Worm (Caenorhabditis elegans) whole organism, young adult: Measurements from ENCODE around the gene C16D9.8.

Experiments used
- B0019.2 ChIP-seq: fragments of 200-800 bp; sonication (Bioruptor generic); conservative IDR thresholded peaks from 2 replicates; pipeline ENCODE4 v1.3.6; 2022; ENCODE audit warnings: missing genetic modification reagents, missing genetic modification characterization, missing compliant biosample characterization
- D2030.7 ChIP-seq: fragments of 200-800 bp; sonication (Bioruptor generic); IDR thresholded peaks from 2 replicates; pipeline ENCODE4 v1.3.6; 2022; ENCODE audit warnings: missing genetic modification reagents, missing genetic modification characterization, missing compliant biosample characterization
- F22D6.2 ChIP-seq: sonication (generic microtip); optimal IDR thresholded peaks from 2 replicates; lab custom pipeline; 2016; ENCODE audit warnings: mild to moderate bottlenecking, missing genetic modification characterization, missing compliant biosample characterization
- F23B12.7 ChIP-seq: sonication (generic microtip); optimal IDR thresholded peaks from 2 replicates; lab custom pipeline; 2017; ENCODE audit warnings: missing genetic modification characterization, mild to moderate bottlenecking, missing compliant biosample characterization, antibody characterized with exemption, moderate library complexity; ENCODE audit not compliant: insufficient read depth
- F49E8.2 ChIP-seq: sonication (generic microtip); optimal IDR thresholded peaks from 3 replicates; lab custom pipeline; 2017; ENCODE audit warnings: missing genetic modification characterization, mild to moderate bottlenecking, missing compliant biosample characterization, antibody characterized with exemption, moderate library complexity; ENCODE audit not compliant: insufficient read depth
- F55B11.4 ChIP-seq: sonication (generic microtip); optimal IDR thresholded peaks from 2 replicates; lab custom pipeline; 2016; ENCODE audit warnings: missing compliant biosample characterization, missing genetic modification characterization, borderline replicate concordance; ENCODE audit not compliant: insufficient read depth
- K12H6.12 ChIP-seq: fragments of 200-800 bp; sonication (Bioruptor generic); optimal IDR thresholded peaks from 2 replicates; lab custom pipeline; 2018; ENCODE audit warnings: mild to moderate bottlenecking, missing genetic modification characterization, missing compliant biosample characterization
- Y56A3A.18 ChIP-seq: fragments of 200-800 bp; sonication (Bioruptor generic); IDR thresholded peaks from 2 replicates; pipeline ENCODE4 v1.3.6; 2022; ENCODE audit warnings: missing genetic modification reagents, missing genetic modification characterization, missing compliant biosample characterization
- Y95B8A.8 ChIP-seq: fragments of 200-800 bp; sonication (Bioruptor generic); IDR thresholded peaks from 2 replicates; pipeline ENCODE4 v1.3.6; 2022; ENCODE audit warnings: missing genetic modification reagents, missing genetic modification characterization, missing compliant biosample characterization
- ZK185.1 ChIP-seq: sonication (generic microtip); optimal IDR thresholded peaks from 2 replicates; lab custom pipeline; 2016; ENCODE audit warnings: mild to moderate bottlenecking, missing genetic modification characterization, missing compliant biosample characterization; ENCODE audit not compliant: poor library complexity, severe bottlenecking
- akir-1 ChIP-seq: fragments of 200-800 bp; sonication (Bioruptor generic); optimal IDR thresholded peaks from 2 replicates; lab custom pipeline; 2018; ENCODE audit warnings: mild to moderate bottlenecking, missing genetic modification characterization, moderate library complexity, missing compliant biosample characterization
- aptf-2 ChIP-seq: fragments of 200-800 bp; sonication (Bioruptor generic); conservative IDR thresholded peaks from 2 replicates; pipeline ENCODE4 v1.3.6; 2022; ENCODE audit warnings: missing genetic modification reagents, missing genetic modification characterization, missing compliant biosample characterization
- aptf-3 ChIP-seq: fragments of 200-800 bp; sonication (Bioruptor generic); IDR thresholded peaks from 2 replicates; pipeline ENCODE4 v1.3.6; 2022; ENCODE audit warnings: missing genetic modification characterization, missing compliant biosample characterization
- atf-7 ChIP-seq: sonication (generic microtip); optimal IDR thresholded peaks from 2 replicates; lab custom pipeline; 2017; ENCODE audit warnings: mild to moderate bottlenecking, missing genetic modification characterization, missing compliant biosample characterization
- attf-3 ChIP-seq: fragments of 200-800 bp; sonication (Bioruptor generic); conservative IDR thresholded peaks from 2 replicates; pipeline ENCODE4 v1.3.6; 2022; ENCODE audit warnings: missing genetic modification reagents, missing genetic modification characterization, missing compliant biosample characterization
- bed-1 ChIP-seq: fragments of 200-800 bp; sonication (Bioruptor generic); IDR thresholded peaks from 2 replicates; pipeline ENCODE4 v1.3.6; 2022; ENCODE audit warnings: missing genetic modification reagents, missing genetic modification characterization, missing compliant biosample characterization
- cebp-2 ChIP-seq: fragments of 200-800 bp; sonication (Bioruptor generic); IDR thresholded peaks from 2 replicates; pipeline ENCODE4 v1.3.6; 2022; ENCODE audit warnings: missing genetic modification characterization, missing compliant biosample characterization
- ceh-100 ChIP-seq: fragments of 200-800 bp; sonication (Bioruptor generic); IDR thresholded peaks from 2 replicates; pipeline ENCODE4 v1.3.6; 2022; ENCODE audit warnings: missing genetic modification reagents, missing genetic modification characterization, missing compliant biosample characterization
- ceh-27 ChIP-seq: fragments of 200-800 bp; sonication (Bioruptor generic); optimal IDR thresholded peaks from 2 replicates; lab custom pipeline; 2018; ENCODE audit warnings: mild to moderate bottlenecking, missing genetic modification characterization, moderate library complexity, missing compliant biosample characterization
- die-1 ChIP-seq: sonication (generic microtip); optimal IDR thresholded peaks from 2 replicates; lab custom pipeline; 2016; ENCODE audit warnings: missing genotype, mild to moderate bottlenecking, missing genetic modification characterization, missing compliant biosample characterization
- efl-1 ChIP-seq: fragments of 150-350 bp; optimal IDR thresholded peaks from 2 replicates; lab custom pipeline; 2014; ENCODE audit warnings: missing biosample characterization, missing genetic modification reagents, missing genetic modification characterization
- egl-18 ChIP-seq: fragments of 200-800 bp; sonication (Bioruptor generic); IDR thresholded peaks from 2 replicates; pipeline ENCODE4 v1.3.6; 2022; ENCODE audit warnings: missing genetic modification reagents, missing genetic modification characterization, missing compliant biosample characterization
- egrh-3 ChIP-seq: fragments of 200-800 bp; sonication (Bioruptor generic); IDR thresholded peaks from 2 replicates; pipeline ENCODE4 v1.3.6; 2022; ENCODE audit warnings: missing genetic modification reagents, missing genetic modification characterization, missing compliant biosample characterization
- ets-4 ChIP-seq: fragments of 200-800 bp; sonication (Bioruptor generic); optimal IDR thresholded peaks from 2 replicates; lab custom pipeline; 2018; ENCODE audit warnings: mild to moderate bottlenecking, missing genetic modification characterization, missing compliant biosample characterization
- gei-17 ChIP-seq: fragments of 200-800 bp; sonication (Bioruptor generic); optimal IDR thresholded peaks from 2 replicates; lab custom pipeline; 2018; ENCODE audit warnings: mild to moderate bottlenecking, missing genetic modification characterization, missing compliant biosample characterization
- hmg-1.2 ChIP-seq: fragments of 200-800 bp; sonication (Bioruptor generic); IDR thresholded peaks from 2 replicates; pipeline ENCODE4 v1.3.6; 2022; ENCODE audit warnings: missing genetic modification reagents, missing genetic modification characterization, missing compliant biosample characterization
- hrde-1 ChIP-seq: sonication (generic microtip); optimal IDR thresholded peaks from 2 replicates; lab custom pipeline; 2016; ENCODE audit warnings: missing genetic modification characterization, mild to moderate bottlenecking, missing compliant biosample characterization, moderate library complexity, missing genotype, missing genetic modification reagents, borderline replicate concordance
- hsf-1 ChIP-seq: fragments of 200-800 bp; sonication (Bioruptor generic); IDR thresholded peaks from 2 replicates; pipeline ENCODE4 v1.3.6; 2022; ENCODE audit warnings: missing genetic modification reagents, missing genetic modification characterization, missing compliant biosample characterization
- let-607 ChIP-seq, 2 experiments: fragments of 200-800 bp in 1 of 2; sonication (Bioruptor generic) in 1 of 2; sonication (generic microtip) in 1 of 2; optimal IDR thresholded peaks; 2 replicates each; lab custom pipeline; 2016 to 2018; ENCODE audit warnings: mild to moderate bottlenecking in 2 of 2, missing compliant biosample characterization in 2 of 2, missing genetic modification characterization in 2 of 2, moderate library complexity in 2 of 2, missing genotype in 1 of 2
- lin-54 ChIP-seq: fragments of 200-800 bp; sonication (Bioruptor generic); optimal IDR thresholded peaks from 2 replicates; lab custom pipeline; 2018; ENCODE audit warnings: mild to moderate bottlenecking, missing genetic modification characterization, missing compliant biosample characterization
- lir-1 ChIP-seq: fragments of 200-800 bp; sonication (Bioruptor generic); conservative IDR thresholded peaks from 2 replicates; pipeline ENCODE4 v1.3.6; 2022; ENCODE audit warnings: missing genetic modification reagents, missing genetic modification characterization, missing compliant biosample characterization
- madf-6 ChIP-seq: fragments of 200-800 bp; sonication (Bioruptor generic); IDR thresholded peaks from 2 replicates; pipeline ENCODE4 v1.3.6; 2022; ENCODE audit warnings: missing genetic modification reagents, missing genetic modification characterization, missing compliant biosample characterization
- madf-8 ChIP-seq: fragments of 200-800 bp; sonication (Bioruptor generic); conservative IDR thresholded peaks from 2 replicates; pipeline ENCODE4 v1.3.6; 2022; ENCODE audit warnings: missing genetic modification reagents, missing genetic modification characterization, missing compliant biosample characterization
- mcd-1 ChIP-seq: fragments of 200-800 bp; sonication (Bioruptor generic); IDR thresholded peaks from 2 replicates; pipeline ENCODE4 v1.3.6; 2022; ENCODE audit warnings: missing genetic modification reagents, missing genetic modification characterization, missing compliant biosample characterization
- mel-28 ChIP-seq: sonication (generic microtip); optimal IDR thresholded peaks from 2 replicates; lab custom pipeline; 2016; ENCODE audit warnings: borderline replicate concordance, mild to moderate bottlenecking, missing genetic modification characterization, missing compliant biosample characterization
- nfyb-1 ChIP-seq: fragments of 200-800 bp; sonication (Bioruptor generic); IDR thresholded peaks from 2 replicates; pipeline ENCODE4 v1.3.6; 2022; ENCODE audit warnings: missing genetic modification reagents, missing genetic modification characterization, missing compliant biosample characterization
- repo-1 ChIP-seq: sonication (generic microtip); optimal IDR thresholded peaks from 2 replicates; lab custom pipeline; 2017; ENCODE audit warnings: mild to moderate bottlenecking, missing genetic modification characterization, missing compliant biosample characterization
- snpc-1.1 ChIP-seq: sonication (generic microtip); optimal IDR thresholded peaks from 2 replicates; lab custom pipeline; 2017; ENCODE audit warnings: missing genetic modification characterization, mild to moderate bottlenecking, missing compliant biosample characterization, antibody characterized with exemption, moderate library complexity, missing genotype, missing genetic modification reagents; ENCODE audit not compliant: insufficient read depth
- snpc-4 ChIP-seq, 5 experiments: fragments of 150-350 bp in 1 of 5; sonication (generic microtip) in 4 of 5; optimal IDR thresholded peaks; 2 replicates each; lab custom pipeline; 2014 to 2018; ENCODE audit warnings: missing genetic modification characterization in 5 of 5, missing biosample characterization in 3 of 5, antibody characterized with exemption in 2 of 5, mild to moderate bottlenecking in 2 of 5, missing compliant biosample characterization in 2 of 5, missing genotype in 2 of 5, moderate library complexity in 2 of 5, missing genetic modification reagents in 1 of 5
- somi-1 ChIP-seq: fragments of 200-800 bp; sonication (Bioruptor generic); optimal IDR thresholded peaks from 2 replicates; lab custom pipeline; 2018; ENCODE audit warnings: mild to moderate bottlenecking, missing genetic modification characterization, missing compliant biosample characterization
- sptf-2 ChIP-seq: fragments of 200-800 bp; sonication (Bioruptor generic); optimal IDR thresholded peaks from 2 replicates; lab custom pipeline; 2018; ENCODE audit warnings: mild to moderate bottlenecking, missing genetic modification characterization, missing compliant biosample characterization
- zfh-2 ChIP-seq: fragments of 200-800 bp; sonication (Bioruptor generic); conservative IDR thresholded peaks from 2 replicates; pipeline ENCODE4 v1.3.6; 2022; ENCODE audit warnings: missing genetic modification reagents, missing genetic modification characterization, missing compliant biosample characterization
- ztf-18 ChIP-seq: sonication (generic microtip); optimal IDR thresholded peaks from 2 replicates; lab custom pipeline; 2016; ENCODE audit warnings: missing genotype, mild to moderate bottlenecking, missing genetic modification characterization, missing compliant biosample characterization
- ztf-22 ChIP-seq: fragments of 200-800 bp; sonication (Bioruptor generic); optimal IDR thresholded peaks from 2 replicates; lab custom pipeline; 2018; ENCODE audit warnings: mild to moderate bottlenecking, missing genetic modification characterization, moderate library complexity, missing compliant biosample characterization
- ztf-25 ChIP-seq: fragments of 200-800 bp; sonication (Bioruptor generic); IDR thresholded peaks from 2 replicates; pipeline ENCODE4 v1.3.6; 2022; ENCODE audit warnings: missing genetic modification reagents, missing genetic modification characterization, missing compliant biosample characterization
- ztf-28 ChIP-seq: fragments of 200-800 bp; sonication (Bioruptor generic); IDR thresholded peaks from 2 replicates; pipeline ENCODE4 v1.3.6; 2022; ENCODE audit warnings: missing genetic modification reagents, missing genetic modification characterization, missing compliant biosample characterization

Gene C16D9.8

DNA sequence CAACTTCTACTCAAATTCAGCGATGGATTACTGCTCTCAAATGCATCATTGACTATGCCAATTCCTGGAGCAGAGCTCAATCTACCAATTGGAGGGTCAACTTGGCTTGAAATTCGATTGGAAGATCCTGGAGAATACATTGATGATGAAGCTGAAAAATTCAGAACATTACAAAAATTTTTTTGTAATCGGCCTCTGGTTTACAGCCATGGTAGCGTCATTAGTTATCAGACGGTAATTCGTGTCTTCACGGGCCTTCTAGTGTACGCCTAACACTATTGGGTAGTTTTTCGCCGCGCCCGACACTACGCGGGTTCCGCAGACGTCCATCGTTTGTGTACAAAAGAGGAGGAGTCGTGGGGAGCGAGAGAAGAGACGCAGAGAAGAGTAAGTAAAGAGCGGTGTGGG, 34.6 kb downstream of the C16D9.8 start:
- TF ChIP-seq Y56A3A.18 (GFP tag; lab: Robert Waterston, UW) (peak; percentile 94), bed-1 (GFP tag; lab: Robert Waterston, UW) (no peak), ets-4 (GFP tag; lab: Kevin White, UChicago) (peak; percentile 61), F22D6.2 (tag; lab: Kevin White, UChicago) (peak; percentile 41), F55B11.4 (tag; lab: Kevin White, UChicago) (no peak), hmg-1.2 (GFP tag; lab: Robert Waterston, UW) (peak; percentile 99), ztf-25 (GFP tag; lab: Robert Waterston, UW) (peak; percentile 73; the same call in 1 of the 2 replicates), madf-8 (GFP tag; lab: Robert Waterston, UW) (peak; percentile 65), ZK185.1 (tag; lab: Kevin White, UChicago) (peak; percentile 89), egl-18 (GFP tag; lab: Robert Waterston, UW) (no peak), ztf-28 (peak; percentile 91), gei-17 (peak; percentile 55), madf-6 (GFP tag; lab: Robert Waterston, UW) (peak; percentile 91), ztf-18 (tag; lab: Kevin White, UChicago) (peak; percentile 72), efl-1 (GFP tag; lab: Kevin White, UChicago) (peak; percentile 35), attf-3 (GFP tag; lab: Robert Waterston, UW) (peak; percentile 77), ceh-27 (GFP tag; lab: Kevin White, UChicago) (peak; percentile 66), atf-7 (peak; percentile 67), F23B12.7 (tag; lab: Kevin White, UChicago) (peak; percentile 74), hsf-1 (GFP tag; lab: Robert Waterston, UW) (peak; percentile 92), aptf-2 (GFP tag; lab: Robert Waterston, UW) (0 out of 2 replicates have a peak, but pooled peaks have one; percentile 53), nfyb-1 (GFP tag; lab: Robert Waterston, UW) (peak; percentile 91), ztf-22 (GFP tag; lab: Kevin White, UChicago) (peak; percentile 22), zfh-2 (GFP tag; lab: Robert Waterston, UW) (peak; percentile 75), sptf-2 (peak; percentile 17), snpc-4 (GFP tag; optimal IDR thresholded peaks at IDR 0.05; lab: Kevin White, UChicago) (peak; percentile 100), snpc-4 (tag; optimal IDR thresholded peaks at IDR 0.05; lab: Kevin White, UChicago) (peak; percentile 99 to 100 (median 100)), repo-1 (tag; lab: Kevin White, UChicago) (peak; percentile 87), snpc-1.1 (peak; percentile 99), akir-1 (GFP tag; lab: Kevin White, UChicago) (peak; percentile 49), lir-1 (GFP tag; lab: Robert Waterston, UW) (peak; percentile 70; the same call in 1 of the 2 replicates), ceh-100 (GFP tag; lab: Robert Waterston, UW) (peak; percentile 92), D2030.7 (peak; percentile 98), somi-1 (GFP tag; lab: Kevin White, UChicago) (peak; percentile 80), Y95B8A.8 (GFP tag; lab: Robert Waterston, UW) (peak; percentile 86), egrh-3 (GFP tag; lab: Robert Waterston, UW) (peak; percentile 70), let-607 (tag; optimal IDR thresholded peaks at IDR 0.05; lab: Kevin White, UChicago) (peak; percentile 19 to 22), aptf-3 (GFP tag; lab: Robert Waterston, UW) (no peak), cebp-2 (GFP tag; lab: Robert Waterston, UW) (0 out of 2 replicates have a peak, but pooled peaks have one; percentile 9), die-1 (tag; lab: Kevin White, UChicago) (peak; percentile 52), F49E8.2 (tag; lab: Kevin White, UChicago) (peak; percentile 96), mcd-1 (peak; percentile 84), mel-28 (tag; lab: Kevin White, UChicago) (peak; percentile 74), lin-54 (GFP tag; lab: Kevin White, UChicago) (peak; percentile 86), K12H6.12 (peak; percentile 54), B0019.2 (GFP tag; lab: Robert Waterston, UW) (peak; percentile 69), hrde-1 (tag; lab: Kevin White, UChicago) (peak; percentile 90)
